Worm (Caenorhabditis elegans) whole organism, L3 larva: ENCODE measurements around the gene clec-25.

Experiments
- aly-2 ChIP-seq: fragments of 150-350 bp; optimal IDR thresholded peaks from 2 replicates; lab custom pipeline; 2014; ENCODE audit warnings: missing biosample characterization, missing genetic modification characterization
- jun-1 ChIP-seq: fragments of 150-350 bp; optimal IDR thresholded peaks from 2 replicates; lab custom pipeline; 2014; ENCODE audit warnings: missing biosample characterization, missing genetic modification reagents, missing genetic modification characterization
- nfya-1 ChIP-seq: sonication (generic microtip); optimal IDR thresholded peaks from 2 replicates; lab custom pipeline; 2017; ENCODE audit warnings: missing genetic modification characterization, mild to moderate bottlenecking, missing compliant biosample characterization, antibody characterized with exemption, moderate library complexity; ENCODE audit not compliant: insufficient read depth
- nhr-28 ChIP-seq: fragments of 150-350 bp; optimal IDR thresholded peaks from 2 replicates; lab custom pipeline; 2014; ENCODE audit warnings: missing biosample characterization, missing genetic modification characterization
- unc-62 ChIP-seq: fragments of 150-350 bp; sonication (generic microtip); optimal IDR thresholded peaks from 4 replicates; lab custom pipeline; 2014; ENCODE audit warnings: missing biosample characterization, missing genetic modification reagents, missing genetic modification characterization
- zag-1 ChIP-seq: fragments of 150-350 bp; optimal IDR thresholded peaks from 2 replicates; lab custom pipeline; 2014; ENCODE audit warnings: missing biosample characterization, missing genetic modification characterization
- ztf-11 ChIP-seq: fragments of 150-350 bp; optimal IDR thresholded peaks from 2 replicates; lab custom pipeline; 2014; ENCODE audit warnings: missing biosample characterization, missing genetic modification characterization

DNA sequence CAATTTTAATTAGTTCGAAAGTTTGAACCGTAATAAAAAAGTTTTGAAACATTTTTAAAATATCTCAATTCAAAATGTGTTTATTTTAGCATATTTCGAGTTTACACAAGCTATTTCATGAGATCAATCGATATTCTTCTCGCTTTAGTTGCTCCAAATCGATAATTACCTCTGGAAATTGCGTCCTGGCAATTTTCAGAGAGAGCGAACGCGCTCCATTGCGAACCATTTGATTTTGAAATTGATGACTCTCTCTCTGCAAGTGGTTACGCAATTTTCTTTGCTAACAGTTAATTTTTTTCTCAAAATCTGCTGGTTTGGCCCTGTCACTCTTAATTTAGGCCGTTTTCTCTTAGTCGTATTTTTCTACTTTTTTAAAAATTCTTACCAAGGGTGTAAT, 42.6 kb upstream of the clec-25 start:
- TF ChIP-seq aly-2 (tag; lab: Kevin White, UChicago): no peak
- TF ChIP-seq nfya-1 (tag; lab: Kevin White, UChicago): no peak
- no peak for TF ChIP-seq ztf-11 (tag; lab: Kevin White, UChicago)
- no peak for TF ChIP-seq unc-62
- TF ChIP-seq jun-1: no peak
- TF ChIP-seq nhr-28 (tag; lab: Kevin White, UChicago): no peak
- no peak for TF ChIP-seq zag-1 (tag; lab: Kevin White, UChicago)
